Worm (Caenorhabditis elegans): ENCODE data around the gene M88.3.

The M88.3 gene

ce11 chrIII:4544959-4545358 lies at the start of gene M88.3:
Gene M88.3, minus strand, starts transcription at chrIII:4545059.
- TF ChIP-seq ceh-90 (tag; optimal IDR thresholded peaks at IDR 0.05) (no peak), nhr-11 (tag; optimal IDR thresholded peaks at IDR 0.05) (no peak)

ce11 chrIII:4594324-4594723 lies 49.5 kb upstream of the M88.3 start, which contains the start of gene apc-11:
Gene apc-11, minus strand, starts transcription at chrIII:4594424.
- TF ChIP-seq nhr-85 (tag): peak; percentile 52
- no peak for TF ChIP-seq mef-2 (tag; optimal IDR thresholded peaks at IDR 0.05)

DNA sequence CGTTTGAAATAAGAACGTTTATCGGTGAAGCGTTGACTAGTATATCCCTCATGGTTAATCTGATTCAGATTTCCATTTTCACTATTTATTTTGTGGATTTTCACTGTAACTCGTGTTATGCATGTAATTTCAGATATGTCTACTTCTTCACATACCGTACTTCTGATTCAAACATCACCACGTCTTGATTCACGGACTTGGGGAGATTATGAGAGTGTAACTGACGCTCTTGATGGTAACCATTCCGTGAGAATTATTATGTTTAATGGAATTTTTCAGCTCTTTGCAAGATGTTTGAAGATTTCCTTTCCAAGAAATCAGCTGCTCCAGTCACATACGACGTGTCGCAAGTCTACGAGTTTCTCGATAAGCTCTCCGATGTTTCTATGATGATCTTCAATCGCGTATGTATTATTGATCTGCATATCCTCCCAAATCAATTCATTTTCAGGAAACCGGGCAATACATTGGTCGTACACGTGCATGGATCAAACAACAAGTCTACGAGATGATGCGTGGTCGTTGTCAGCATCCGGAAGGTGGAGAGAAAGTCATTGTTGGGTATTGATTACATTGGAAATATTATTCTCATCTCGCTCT lies 48.3 kb upstream of the M88.3 start, which contains the start of gene erh-2:
Gene erh-2 (plus strand): TSS at position 134 of the 600 bp plus-strand sequence.
- TF ChIP-seq sox-4 (tag; optimal IDR thresholded peaks at IDR 0.05) (no peak), nhr-85 (tag) (peak; percentile 62)

DNA sequence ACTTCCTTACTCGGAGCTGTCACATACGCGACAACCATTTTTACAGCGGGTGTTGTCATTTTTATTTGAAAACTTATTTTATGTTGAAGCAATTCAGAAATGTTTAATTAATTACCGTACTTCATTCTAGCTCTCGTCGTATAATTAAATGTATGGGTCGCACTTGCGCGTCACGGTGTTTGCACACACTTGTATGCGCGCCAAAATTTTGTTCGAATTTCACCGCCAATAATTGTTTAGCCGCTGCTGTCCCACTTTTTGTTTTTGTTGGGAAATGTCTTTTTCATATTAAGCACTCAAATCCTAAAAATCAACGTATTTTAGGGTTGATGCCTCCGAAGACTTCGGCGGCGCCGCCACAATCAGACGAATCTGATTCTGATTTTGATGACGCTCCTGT lies 42.3 kb upstream of the M88.3 start, which contains the start of the genes F35G12.7 and smc-4:
Gene F35G12.7 (minus strand): TSS at position 154 of the 400 bp plus-strand sequence.
Gene smc-4 (plus strand): TSS at position 325 of the 400 bp plus-strand sequence.
- TF ChIP-seq rnt-1 (tag; optimal IDR thresholded peaks at IDR 0.05): peak; percentile 69
- TF ChIP-seq xbp-1 (tag; optimal IDR thresholded peaks at IDR 0.05): peak; percentile 58
- peak; percentile 71 for TF ChIP-seq nhr-19 (GFP tag; conservative IDR thresholded peaks at IDR 0.05)
- TF ChIP-seq swsn-7 (tag; optimal IDR thresholded peaks at IDR 0.05): peak; percentile 64
- peak; percentile 71 for TF ChIP-seq unc-130 (tag; optimal IDR thresholded peaks at IDR 0.05)
- no peak for TF ChIP-seq hpl-2 (GFP tag; optimal IDR thresholded peaks at IDR 0.05)
- TF ChIP-seq irx-1 (tag; optimal IDR thresholded peaks at IDR 0.05): peak; percentile 46
- no peak for TF ChIP-seq pqm-1 (tag; optimal IDR thresholded peaks at IDR 0.05)
- TF ChIP-seq mef-2 (tag; optimal IDR thresholded peaks at IDR 0.05): no peak
- TF ChIP-seq lin-35 (GFP tag; optimal IDR thresholded peaks at IDR 0.05): peak; percentile 87 to 94
- TF ChIP-seq nhr-85 (tag): peak; percentile 58
- peak; percentile 79 for TF ChIP-seq mep-1 (tag; optimal IDR thresholded peaks at IDR 0.05)
- no peak for TF ChIP-seq ceh-88 (GFP tag; IDR thresholded peaks at IDR 0.05)
- no peak for TF ChIP-seq tlp-1 (tag; optimal IDR thresholded peaks at IDR 0.05)
- TF ChIP-seq nhr-77 (tag; optimal IDR thresholded peaks at IDR 0.05): no peak
- no peak for TF ChIP-seq sox-4 (tag; optimal IDR thresholded peaks at IDR 0.05)
- peak; percentile 81 to 89 for TF ChIP-seq efl-1 (optimal IDR thresholded peaks at IDR 0.05)
- peak; percentile 89 to 99 for TF ChIP-seq efl-1 (GFP tag; optimal IDR thresholded peaks at IDR 0.05 in 1 of 2)
- peak; percentile 34 for TF ChIP-seq ceh-8 (GFP tag; optimal IDR thresholded peaks at IDR 0.05)
- no peak for TF ChIP-seq elt-2 (tag; optimal IDR thresholded peaks at IDR 0.05)
- TF ChIP-seq unc-98 (GFP tag; IDR thresholded peaks at IDR 0.05): no peak
- peak; percentile 35 for TF ChIP-seq lin-15B (tag; optimal IDR thresholded peaks at IDR 0.05)
- no peak for TF ChIP-seq sptf-1 (tag; optimal IDR thresholded peaks at IDR 0.05)
- TF ChIP-seq isw-1 (GFP tag; IDR thresholded peaks at IDR 0.05): peak; percentile 51
- TF ChIP-seq ztf-4 (tag; optimal IDR thresholded peaks at IDR 0.05): peak; percentile 26
- TF ChIP-seq efl-3 (GFP tag; optimal IDR thresholded peaks at IDR 0.05): no peak
- TF ChIP-seq nhr-76 (tag; optimal IDR thresholded peaks at IDR 0.05): no peak
- TF ChIP-seq snu-23 (GFP tag; optimal IDR thresholded peaks at IDR 0.05): peak; percentile 77
- TF ChIP-seq zip-4 (GFP tag; optimal IDR thresholded peaks at IDR 0.05): no peak
- TF ChIP-seq grh-1 (GFP tag; IDR thresholded peaks at IDR 0.05): peak; percentile 33; the same call in 1 of the 2 replicates
- TF ChIP-seq blmp-1 (tag; optimal IDR thresholded peaks at IDR 0.05): no peak
- no peak for TF ChIP-seq ets-5 (GFP tag; IDR thresholded peaks at IDR 0.05)
- peak; percentile 61 for TF ChIP-seq nhr-20 (tag; optimal IDR thresholded peaks at IDR 0.05)
- TF ChIP-seq F16B12.6 (tag; optimal IDR thresholded peaks at IDR 0.05): peak; percentile 95
- TF ChIP-seq nhr-47 (tag; optimal IDR thresholded peaks at IDR 0.05): peak; percentile 72
- peak; percentile 38 for TF ChIP-seq nhr-90 (tag; optimal IDR thresholded peaks at IDR 0.05; ENCODE audit: poor library complexity)
- TF ChIP-seq skn-1 (tag; optimal IDR thresholded peaks at IDR 0.05): no peak
- peak in 2 of 3 experiments; percentile 35 to 47 for TF ChIP-seq ceh-82 (tag; optimal IDR thresholded peaks at IDR 0.05)
- TF ChIP-seq alr-1 (tag; optimal IDR thresholded peaks at IDR 0.05; ENCODE audit: borderline replicate concordance): no peak
- TF ChIP-seq lin-39 (tag; optimal IDR thresholded peaks at IDR 0.05): peak; percentile 15
- peak; percentile 4 for TF ChIP-seq lin-13 (GFP tag; optimal IDR thresholded peaks at IDR 0.05)
- no peak for TF ChIP-seq ama-1 (optimal IDR thresholded peaks at IDR 0.05)
- peak in 1 of 2 experiments; percentile 17 for TF ChIP-seq ztf-11 (tag; optimal IDR thresholded peaks at IDR 0.05)
- TF ChIP-seq ceh-63 (GFP tag; optimal IDR thresholded peaks at IDR 0.05): no peak
- TF ChIP-seq nhr-28 (tag; optimal IDR thresholded peaks at IDR 0.05): no peak
